Worm (Caenorhabditis elegans) whole organism, early embryonic: Measurements from ENCODE around the gene cec-5.
"Not testable (repeated sequence)": the region's sequence is repeated elsewhere in the genome, so short reads cannot be mapped to it uniquely, and the experiment has no call there.

Experiments
- B0310.2 ChIP-seq: sonication (generic microtip); optimal IDR thresholded peaks from 2 replicates; lab custom pipeline; 2016; ENCODE audit warnings: mild to moderate bottlenecking, missing genetic modification characterization, missing compliant biosample characterization
- F13C5.2 ChIP-seq: sonication (generic microtip); optimal IDR thresholded peaks from 2 replicates; lab custom pipeline; 2017; ENCODE audit warnings: mild to moderate bottlenecking, missing genetic modification characterization, inconsistent platforms, missing compliant biosample characterization
- ama-1 ChIP-seq: fragments of 150-350 bp; optimal IDR thresholded peaks from 2 replicates; lab custom pipeline; 2014
- ceh-13 ChIP-seq: fragments of 200-800 bp; sonication (Bioruptor generic); optimal IDR thresholded peaks from 2 replicates; lab custom pipeline; 2018; ENCODE audit warnings: mild to moderate bottlenecking, missing genetic modification characterization, missing compliant biosample characterization
- ceh-36 ChIP-seq: sonication (generic microtip); optimal IDR thresholded peaks from 2 replicates; lab custom pipeline; 2016; ENCODE audit warnings: missing genetic modification characterization, inconsistent platforms, missing compliant biosample characterization
- ets-7 ChIP-seq: sonication (generic microtip); optimal IDR thresholded peaks from 2 replicates; lab custom pipeline; 2016; ENCODE audit warnings: missing genotype, missing genetic modification characterization, missing compliant biosample characterization
- flt-1 ChIP-seq: fragments of 200-800 bp; sonication (Bioruptor generic); IDR thresholded peaks from 2 replicates; pipeline ENCODE4 v1.3.6; 2022; ENCODE audit warnings: missing genetic modification characterization, missing compliant biosample characterization
- hmg-4 ChIP-seq: fragments of 200-800 bp; sonication (Bioruptor generic); optimal IDR thresholded peaks from 2 replicates; lab custom pipeline; 2018; ENCODE audit warnings: mild to moderate bottlenecking, missing genetic modification characterization, missing compliant biosample characterization
- hnd-1 ChIP-seq: sonication (generic microtip); optimal IDR thresholded peaks from 2 replicates; lab custom pipeline; 2016; ENCODE audit warnings: missing genetic modification characterization, missing compliant biosample characterization
- pes-1 ChIP-seq: fragments of 200-800 bp; sonication (Bioruptor generic); IDR thresholded peaks from 2 replicates; pipeline ENCODE4 v1.3.6; 2022; ENCODE audit warnings: missing genetic modification reagents, missing genetic modification characterization, missing compliant biosample characterization
- scrt-1 ChIP-seq: fragments of 200-800 bp; sonication (Bioruptor generic); IDR thresholded peaks from 2 replicates; pipeline ENCODE4 v1.3.6; 2022; ENCODE audit warnings: missing genetic modification characterization, missing compliant biosample characterization
- tbx-11 ChIP-seq: fragments of 200-800 bp; sonication (Bioruptor generic); IDR thresholded peaks from 2 replicates; pipeline ENCODE4 v1.3.6; 2022; ENCODE audit warnings: missing genetic modification characterization, missing compliant biosample characterization
- tbx-37 ChIP-seq: fragments of 200-800 bp; sonication (Bioruptor generic); conservative IDR thresholded peaks from 2 replicates; pipeline ENCODE4 v1.3.6; 2022; ENCODE audit warnings: missing genetic modification reagents, missing genetic modification characterization, missing compliant biosample characterization
- tra-4 ChIP-seq: sonication (generic microtip); optimal IDR thresholded peaks from 2 replicates; lab custom pipeline; 2017; ENCODE audit warnings: missing genetic modification characterization, missing compliant biosample characterization

DNA sequence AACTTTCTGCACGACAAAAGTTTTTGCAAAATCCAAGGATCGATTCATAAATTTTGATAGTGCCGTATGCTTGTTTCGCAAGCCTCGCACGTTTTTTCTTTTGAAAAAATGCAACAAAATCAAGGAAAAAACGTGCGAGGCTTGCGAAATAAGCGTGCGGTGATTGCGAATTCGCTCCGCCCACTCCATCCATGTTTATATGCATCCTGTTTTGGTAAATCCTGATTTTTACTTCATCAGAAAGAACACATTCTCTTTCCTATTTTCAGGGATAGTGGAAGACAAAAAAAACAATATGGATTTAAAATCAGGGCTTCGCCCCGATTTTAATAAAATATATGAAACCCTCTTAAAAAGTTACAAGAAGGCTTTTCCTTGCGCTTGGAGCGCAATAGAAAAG, 16.1 kb downstream of the cec-5 start, which contains the start of gene F32E10.9:
- TF ChIP-seq flt-1; ama-1 (lab: Kevin White, UChicago); hnd-1 (tag; lab: Kevin White, UChicago); ceh-13; B0310.2 (tag; lab: Kevin White, UChicago); ets-7; pes-1 (GFP tag; lab: Robert Waterston, UW); ceh-36 (tag; lab: Kevin White, UChicago); hmg-4 (GFP tag; lab: Kevin White, UChicago); tra-4 (tag; lab: Kevin White, UChicago); scrt-1; F13C5.2 (tag; lab: Kevin White, UChicago); tbx-37 (GFP tag; lab: Robert Waterston, UW); tbx-11: not testable (repeated sequence)
